Worm (Caenorhabditis elegans) whole organism, L1 larva: ENCODE data around the gene slo-2.
A peak's percentile ranks its signal among the peaks of the same experiment; 100 is the strongest.

Experiments
- dpl-1 ChIP-seq, 3 experiments: fragments of 150-350 bp in 2 of 3; sonication (generic microtip) in 1 of 3; optimal IDR thresholded peaks; 2 replicates each; lab custom pipeline; 2014 to 2017; ENCODE audit warnings: missing biosample characterization in 3 of 3, missing genetic modification characterization in 3 of 3, missing genetic modification reagents in 3 of 3
- efl-3 ChIP-seq: fragments of 200-800 bp; sonication (Bioruptor generic); optimal IDR thresholded peaks from 2 replicates; lab custom pipeline; 2018; ENCODE audit warnings: mild to moderate bottlenecking, missing genetic modification characterization, missing compliant biosample characterization
- egl-27 ChIP-seq, 2 experiments: fragments of 150-350 bp in 1 of 2; sonication (generic microtip); optimal IDR thresholded peaks; 3 replicates each; lab custom pipeline; 2017 to 2018; ENCODE audit warnings: missing biosample characterization in 2 of 2, missing genetic modification characterization in 2 of 2, missing genetic modification reagents in 2 of 2
- elt-3 ChIP-seq, 6 experiments: fragments of 150-350 bp in 1 of 6; sonication (generic microtip); optimal IDR thresholded peaks; 2 replicates each; lab custom pipeline; 2017 to 2018; ENCODE audit warnings: missing biosample characterization in 6 of 6, missing genetic modification characterization in 6 of 6, inconsistent platforms in 1 of 6
- fos-1 ChIP-seq: fragments of 150-350 bp; optimal IDR thresholded peaks from 2 replicates; lab custom pipeline; 2014; ENCODE audit warnings: missing biosample characterization, missing genetic modification characterization
- lin-15B ChIP-seq: fragments of 150-350 bp; sonication (generic microtip); optimal IDR thresholded peaks from 3 replicates; lab custom pipeline; 2014; ENCODE audit warnings: missing biosample characterization, missing genetic modification characterization
- lir-3 ChIP-seq: sonication (generic microtip); optimal IDR thresholded peaks from 2 replicates; lab custom pipeline; 2016; ENCODE audit warnings: mild to moderate bottlenecking, missing genetic modification characterization, moderate library complexity, missing compliant biosample characterization; ENCODE audit not compliant: poor library complexity
- nhr-237 ChIP-seq: fragments of 150-350 bp; optimal IDR thresholded peaks from 2 replicates; lab custom pipeline; 2014; ENCODE audit warnings: missing biosample characterization, missing genetic modification characterization
- nhr-85 ChIP-seq: sonication (generic microtip); peaks from one replicate; lab custom pipeline; 2016; ENCODE audit warnings: missing genetic modification characterization, inconsistent platforms, missing compliant biosample characterization
- snpc-4 ChIP-seq: fragments of 150-350 bp; optimal IDR thresholded peaks from 2 replicates; lab custom pipeline; 2014; ENCODE audit warnings: missing biosample characterization, missing genetic modification characterization
- unc-62 ChIP-seq: fragments of 150-350 bp; optimal IDR thresholded peaks from 2 replicates; lab custom pipeline; 2014; ENCODE audit warnings: missing biosample characterization, missing genetic modification reagents, missing genetic modification characterization

DNA sequence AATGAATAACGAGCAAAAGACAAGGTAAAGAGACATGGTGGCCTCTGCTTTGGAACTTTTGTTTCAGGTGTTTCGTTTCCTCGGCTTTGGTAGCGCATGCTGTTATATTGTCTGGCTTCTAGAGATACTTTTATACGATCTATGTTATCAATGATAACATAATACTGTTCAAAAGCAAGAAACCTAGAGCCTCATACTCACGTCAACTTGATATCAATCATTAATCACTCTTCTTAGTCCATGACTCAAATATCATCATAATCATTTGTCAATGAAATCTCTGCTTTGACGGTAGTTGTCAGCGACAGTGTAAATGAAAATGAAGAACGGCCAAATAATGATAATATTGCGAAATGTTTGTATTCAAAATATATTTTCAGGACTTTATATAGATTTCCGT, 44.5 kb upstream of the slo-2 start:
- TF ChIP-seq unc-62 (no peak), egl-27 (tag; optimal IDR thresholded peaks at IDR 0.05; lab: Kevin White, UChicago) (no peak), nhr-85 (tag; lab: Kevin White, UChicago) (no peak), efl-3 (GFP tag; lab: Kevin White, UChicago) (no peak), fos-1 (tag; lab: Kevin White, UChicago) (no peak), elt-3 (tag; optimal IDR thresholded peaks at IDR 0.05; lab: Kevin White, UChicago) (peak in 3 of 6 experiments; percentile 1 to 28 (median 17)), snpc-4 (tag; lab: Kevin White, UChicago) (no peak), lin-15B (tag; lab: Kevin White, UChicago) (no peak), nhr-237 (tag; lab: Kevin White, UChicago) (no peak), dpl-1 (GFP tag; optimal IDR thresholded peaks at IDR 0.05; lab: Kevin White, UChicago) (no peak), lir-3 (tag; lab: Kevin White, UChicago) (no peak)
